Worm (Caenorhabditis elegans) whole organism, mixed stage, embryonic: Measurements from ENCODE around the gene srd-45.

ENCODE experiments used
- M03D4.4 ChIP-seq: sonication (generic microtip); optimal IDR thresholded peaks from 2 replicates; lab custom pipeline; 2017; ENCODE audit warnings: mild to moderate bottlenecking, missing genetic modification characterization, missing compliant biosample characterization
- bed-3 ChIP-seq: fragments of 200-800 bp; sonication (Bioruptor generic); optimal IDR thresholded peaks from 3 replicates; lab custom pipeline; 2018; ENCODE audit warnings: mild to moderate bottlenecking, missing genetic modification characterization, moderate library complexity, missing compliant biosample characterization
- blmp-1 ChIP-seq: fragments of 150-350 bp; optimal IDR thresholded peaks from 2 replicates; lab custom pipeline; 2014; ENCODE audit warnings: missing biosample characterization, missing genetic modification characterization
- ceh-39 ChIP-seq: fragments of 150-350 bp; optimal IDR thresholded peaks from 2 replicates; lab custom pipeline; 2014; ENCODE audit warnings: missing biosample characterization, missing genetic modification characterization
- ceh-43 ChIP-seq: fragments of 200-800 bp; sonication (Bioruptor generic); optimal IDR thresholded peaks from 2 replicates; lab custom pipeline; 2018; ENCODE audit warnings: mild to moderate bottlenecking, missing genetic modification characterization, moderate library complexity, missing compliant biosample characterization
- ceh-83 ChIP-seq: fragments of 200-800 bp; sonication (Bioruptor generic); optimal IDR thresholded peaks from 2 replicates; lab custom pipeline; 2018; ENCODE audit warnings: mild to moderate bottlenecking, missing genetic modification characterization, missing compliant biosample characterization
- ces-1 ChIP-seq: fragments of 150-350 bp; optimal IDR thresholded peaks from 2 replicates; lab custom pipeline; 2014; ENCODE audit warnings: missing biosample characterization, missing genetic modification reagents, missing genetic modification characterization
- cnd-1 ChIP-seq: fragments of 200-800 bp; sonication (Bioruptor generic); optimal IDR thresholded peaks from 2 replicates; lab custom pipeline; 2018; ENCODE audit warnings: mild to moderate bottlenecking, missing genetic modification characterization, missing compliant biosample characterization
- drap-1 ChIP-seq: fragments of 200-800 bp; sonication (Bioruptor generic); optimal IDR thresholded peaks from 3 replicates; lab custom pipeline; 2018; ENCODE audit warnings: mild to moderate bottlenecking, missing genetic modification characterization, missing compliant biosample characterization
- elt-1 ChIP-seq: sonication (generic microtip); optimal IDR thresholded peaks from 2 replicates; lab custom pipeline; 2017; ENCODE audit warnings: missing genetic modification characterization, mild to moderate bottlenecking, missing compliant biosample characterization, antibody characterized with exemption, moderate library complexity, borderline replicate concordance; ENCODE audit not compliant: insufficient read depth
- elt-3 ChIP-seq: fragments of 150-350 bp; optimal IDR thresholded peaks from 2 replicates; lab custom pipeline; 2014; ENCODE audit warnings: missing biosample characterization, missing genetic modification characterization
- flh-1 ChIP-seq: fragments of 200-800 bp; sonication (Bioruptor generic); optimal IDR thresholded peaks from 2 replicates; lab custom pipeline; 2018; ENCODE audit warnings: mild to moderate bottlenecking, missing genetic modification characterization, moderate library complexity, missing compliant biosample characterization
- ham-2 ChIP-seq: fragments of 200-800 bp; sonication (Bioruptor generic); optimal IDR thresholded peaks from 2 replicates; lab custom pipeline; 2018; ENCODE audit warnings: mild to moderate bottlenecking, missing genetic modification characterization, missing compliant biosample characterization
- hlh-1 ChIP-seq: fragments of 150-350 bp; optimal IDR thresholded peaks from 2 replicates; lab custom pipeline; 2014; ENCODE audit warnings: missing biosample characterization, missing genetic modification reagents, missing genetic modification characterization
- lin-13 ChIP-seq: fragments of 150-350 bp; optimal IDR thresholded peaks from 2 replicates; lab custom pipeline; 2014; ENCODE audit warnings: missing biosample characterization, missing genetic modification characterization
- lin-32 ChIP-seq: fragments of 200-800 bp; sonication (Bioruptor generic); optimal IDR thresholded peaks from 2 replicates; lab custom pipeline; 2018; ENCODE audit warnings: mild to moderate bottlenecking, missing genetic modification characterization, missing compliant biosample characterization
- lsy-2 ChIP-seq: fragments of 150-350 bp; optimal IDR thresholded peaks from 2 replicates; lab custom pipeline; 2014; ENCODE audit warnings: missing biosample characterization, missing genetic modification characterization
- mab-5 ChIP-seq: fragments of 150-350 bp; optimal IDR thresholded peaks from 2 replicates; lab custom pipeline; 2014; ENCODE audit warnings: missing biosample characterization, missing genetic modification characterization
- mep-1 ChIP-seq: fragments of 150-350 bp; optimal IDR thresholded peaks from 2 replicates; lab custom pipeline; 2017; ENCODE audit warnings: missing biosample characterization, missing genetic modification reagents, missing genetic modification characterization, inconsistent platforms
- mls-2 ChIP-seq: sonication (generic microtip); optimal IDR thresholded peaks from 2 replicates; lab custom pipeline; 2016; ENCODE audit warnings: mild to moderate bottlenecking, missing genetic modification characterization, moderate library complexity, missing compliant biosample characterization
- nhr-12 ChIP-seq: fragments of 150-350 bp; optimal IDR thresholded peaks from 2 replicates; lab custom pipeline; 2014; ENCODE audit warnings: missing biosample characterization, missing genetic modification characterization
- nhr-2 ChIP-seq: fragments of 150-350 bp; optimal IDR thresholded peaks from 2 replicates; lab custom pipeline; 2014; ENCODE audit warnings: missing biosample characterization, missing genetic modification characterization
- nhr-76 ChIP-seq: sonication (generic microtip); optimal IDR thresholded peaks from 2 replicates; lab custom pipeline; 2017; ENCODE audit warnings: missing biosample characterization, missing genetic modification characterization
- pha-4 ChIP-seq: fragments of 150-350 bp; optimal IDR thresholded peaks from 2 replicates; lab custom pipeline; 2018; ENCODE audit warnings: missing biosample characterization, missing genetic modification reagents, missing genetic modification characterization
- sem-2 ChIP-seq: fragments of 200-800 bp; sonication (Bioruptor generic); optimal IDR thresholded peaks from 2 replicates; lab custom pipeline; 2018; ENCODE audit warnings: mild to moderate bottlenecking, missing genetic modification characterization, missing compliant biosample characterization
- snpc-4 ChIP-seq: fragments of 150-350 bp; optimal IDR thresholded peaks from 2 replicates; lab custom pipeline; 2014; ENCODE audit warnings: missing biosample characterization, missing genetic modification characterization
- sptf-1 ChIP-seq: sonication (generic microtip); optimal IDR thresholded peaks from 2 replicates; lab custom pipeline; 2017; ENCODE audit warnings: mild to moderate bottlenecking, missing genetic modification characterization, moderate library complexity, missing compliant biosample characterization
- tbx-8 ChIP-seq: fragments of 200-800 bp; sonication (Bioruptor generic); optimal IDR thresholded peaks from 2 replicates; lab custom pipeline; 2018; ENCODE audit warnings: mild to moderate bottlenecking, missing genetic modification characterization, moderate library complexity, missing compliant biosample characterization
- unc-120 ChIP-seq: sonication (generic microtip); optimal IDR thresholded peaks from 2 replicates; lab custom pipeline; 2017; ENCODE audit warnings: missing genetic modification characterization, missing compliant biosample characterization; ENCODE audit not compliant: poor library complexity, severe bottlenecking
- unc-39 ChIP-seq: fragments of 150-350 bp; optimal IDR thresholded peaks from 2 replicates; lab custom pipeline; 2014; ENCODE audit warnings: missing biosample characterization, missing genetic modification characterization
- unc-62 ChIP-seq: fragments of 150-350 bp; optimal IDR thresholded peaks from 2 replicates; lab custom pipeline; 2014; ENCODE audit warnings: missing biosample characterization, missing genetic modification reagents, missing genetic modification characterization
- zip-8 ChIP-seq: fragments of 150-350 bp; optimal IDR thresholded peaks from 2 replicates; lab custom pipeline; 2014; ENCODE audit warnings: missing biosample characterization, missing genetic modification characterization
- ztf-11 ChIP-seq: fragments of 150-350 bp; optimal IDR thresholded peaks from 2 replicates; lab custom pipeline; 2014; ENCODE audit warnings: missing biosample characterization, missing genetic modification characterization

Gene srd-45

ce11 chrX:12364804-12365203, 36.0 kb downstream of the srd-45 start, which contains the start of gene F19H6.5:
Gene F19H6.5 (minus strand): TSS chrX:12364904.
- no peak for TF ChIP-seq zip-8 (tag; lab: Kevin White, UChicago)
- no peak for TF ChIP-seq ztf-11 (tag; lab: Kevin White, UChicago)
- TF ChIP-seq bed-3 (GFP tag; lab: Kevin White, UChicago): no peak
- TF ChIP-seq unc-62: no peak
- no peak for TF ChIP-seq nhr-12 (tag; lab: Kevin White, UChicago)
- no peak for TF ChIP-seq lin-32 (GFP tag; lab: Kevin White, UChicago)
- TF ChIP-seq ces-1 (GFP tag; lab: Kevin White, UChicago): no peak
- no peak for TF ChIP-seq blmp-1 (tag; lab: Kevin White, UChicago)
- TF ChIP-seq unc-120 (tag; lab: Kevin White, UChicago): no peak
- TF ChIP-seq ceh-39 (tag; lab: Kevin White, UChicago): no peak
- no peak for TF ChIP-seq cnd-1 (tag; lab: Kevin White, UChicago)
- no peak for TF ChIP-seq lin-13 (tag; lab: Kevin White, UChicago)
- no peak for TF ChIP-seq ham-2 (GFP tag; lab: Kevin White, UChicago)
- TF ChIP-seq tbx-8 (GFP tag; lab: Kevin White, UChicago): no peak
- TF ChIP-seq drap-1 (GFP tag; lab: Kevin White, UChicago): no peak

ce11 chrX:12365388-12365787, 36.6 kb downstream of the srd-45 start, which contains the start of gene F19H6.4:
Gene F19H6.4 (plus strand): TSS chrX:12365688.
- no peak for TF ChIP-seq blmp-1 (tag; lab: Kevin White, UChicago)
- TF ChIP-seq ceh-83 (GFP tag; lab: Kevin White, UChicago): no peak
- no peak for TF ChIP-seq ham-2 (GFP tag; lab: Kevin White, UChicago)
- TF ChIP-seq sem-2 (GFP tag; lab: Kevin White, UChicago): no peak
- TF ChIP-seq flh-1: no peak

ce11 chrX:12367498-12367897, 38.7 kb downstream of the srd-45 start:
- peak; percentile 41 for TF ChIP-seq unc-120 (tag; lab: Kevin White, UChicago)
- peak; percentile 2 for TF ChIP-seq ces-1 (GFP tag; lab: Kevin White, UChicago)
- peak; percentile 74 for TF ChIP-seq cnd-1 (tag; lab: Kevin White, UChicago)
- peak; percentile 80 for TF ChIP-seq drap-1 (GFP tag; lab: Kevin White, UChicago)
- peak; percentile 49 for TF ChIP-seq lin-32 (GFP tag; lab: Kevin White, UChicago)
- TF ChIP-seq ham-2 (GFP tag; lab: Kevin White, UChicago): peak; percentile 51
- TF ChIP-seq elt-3 (tag; lab: Kevin White, UChicago): no peak
- peak; percentile 59 for TF ChIP-seq bed-3 (GFP tag; lab: Kevin White, UChicago)
- peak; percentile 11 for TF ChIP-seq mep-1 (tag; lab: Kevin White, UChicago)
- TF ChIP-seq mls-2: peak; percentile 72
- peak; percentile 26 for TF ChIP-seq hlh-1 (tag; lab: Kevin White, UChicago)
- peak; percentile 84 for TF ChIP-seq ceh-83 (GFP tag; lab: Kevin White, UChicago)
- TF ChIP-seq lin-13 (tag; lab: Kevin White, UChicago): no peak
- TF ChIP-seq sem-2 (GFP tag; lab: Kevin White, UChicago): peak; percentile 64
- no peak for TF ChIP-seq blmp-1 (tag; lab: Kevin White, UChicago)
- peak; percentile 72 for TF ChIP-seq sptf-1 (tag; lab: Kevin White, UChicago)
- TF ChIP-seq tbx-8 (GFP tag; lab: Kevin White, UChicago): peak; percentile 36
- peak; percentile 44 for TF ChIP-seq ceh-43 (GFP tag; lab: Kevin White, UChicago)
- TF ChIP-seq M03D4.4 (tag; lab: Kevin White, UChicago): peak; percentile 74
- TF ChIP-seq flh-1: no peak

- TF ChIP-seq elt-1 (no peak), drap-1 (GFP tag; lab: Kevin White, UChicago) (no peak)
Measured at ce11 chrX:12371321-12371720, 42.5 kb downstream of the srd-45 start, which contains the start of gene rif-1.2. Gene rif-1.2 (minus strand): TSS chrX:12371421.

ce11 chrX:12375783-12376182, 47.0 kb downstream of the srd-45 start:
- TF ChIP-seq unc-120 (tag; lab: Kevin White, UChicago) (no peak), snpc-4 (tag; lab: Kevin White, UChicago) (no peak), zip-8 (tag; lab: Kevin White, UChicago) (no peak), lin-32 (GFP tag; lab: Kevin White, UChicago) (no peak), nhr-76 (no peak), flh-1 (no peak), ham-2 (GFP tag; lab: Kevin White, UChicago) (no peak), ceh-43 (GFP tag; lab: Kevin White, UChicago) (no peak), ceh-39 (tag; lab: Kevin White, UChicago) (no peak), tbx-8 (GFP tag; lab: Kevin White, UChicago) (no peak), lsy-2 (no peak), unc-39 (tag; lab: Kevin White, UChicago) (no peak), mab-5 (tag; lab: Kevin White, UChicago) (no peak), nhr-2 (tag; lab: Kevin White, UChicago) (no peak), pha-4 (tag; lab: Kevin White, UChicago) (no peak), ces-1 (GFP tag; lab: Kevin White, UChicago) (no peak)
